Worm (Caenorhabditis elegans): ENCODE results near the gene F26G1.2.

Gene F26G1.2

ce11 chrII:4762574-4763285 lies at the start of gene F26G1.2:
F26G1.2 (plus strand) TSS chrII:4763081.
- TF ChIP-seq ceh-90 (tag; optimal IDR thresholded peaks at IDR 0.05) (no peak), nhr-12 (tag; optimal IDR thresholded peaks at IDR 0.05) (no peak), unc-62 (GFP tag; optimal IDR thresholded peaks at IDR 0.05) (no peak), nhr-47 (tag; optimal IDR thresholded peaks at IDR 0.05) (no peak), jun-1 (tag; optimal IDR thresholded peaks at IDR 0.05) (no peak), fkh-4 (tag; optimal IDR thresholded peaks at IDR 0.05; ENCODE audit: borderline replicate concordance) (no peak), ceh-8 (GFP tag; optimal IDR thresholded peaks at IDR 0.05) (no peak), swsn-7 (tag; optimal IDR thresholded peaks at IDR 0.05) (no peak), dsc-1 (tag; optimal IDR thresholded peaks at IDR 0.05) (no peak), lsy-2 (tag; optimal IDR thresholded peaks at IDR 0.05) (peak in 1 of 2 experiments; percentile 24), snu-23 (GFP tag; optimal IDR thresholded peaks at IDR 0.05) (peak; percentile 11), grh-1 (GFP tag; IDR thresholded peaks at IDR 0.05) (peak; percentile 25; the same call in 1 of the 2 replicates), F16B12.6 (tag; optimal IDR thresholded peaks at IDR 0.05) (no peak), nhr-237 (tag; optimal IDR thresholded peaks at IDR 0.05) (no peak), xbp-1 (tag; optimal IDR thresholded peaks at IDR 0.05) (peak; percentile 36), unc-98 (GFP tag; IDR thresholded peaks at IDR 0.05) (no peak), egl-27 (tag; optimal IDR thresholded peaks at IDR 0.05) (no peak), tlp-1 (tag; optimal IDR thresholded peaks at IDR 0.05) (no peak), mab-9 (GFP tag; IDR thresholded peaks at IDR 0.05) (no peak), mep-1 (tag; optimal IDR thresholded peaks at IDR 0.05) (no peak), mef-2 (tag; optimal IDR thresholded peaks at IDR 0.05) (no peak), fkh-8 (tag; optimal IDR thresholded peaks at IDR 0.05) (peak; percentile 32), elt-2 (tag; optimal IDR thresholded peaks at IDR 0.05) (no peak), ztf-4 (tag; optimal IDR thresholded peaks at IDR 0.05) (no peak), nhr-20 (tag; optimal IDR thresholded peaks at IDR 0.05) (peak; percentile 53), elt-3 (tag; optimal IDR thresholded peaks at IDR 0.05) (peak in 1 of 6 experiments; percentile 69), ztf-11 (tag; optimal IDR thresholded peaks at IDR 0.05) (no peak), ama-1 (optimal IDR thresholded peaks at IDR 0.05) (no peak), hlh-4 (tag; optimal IDR thresholded peaks at IDR 0.05) (no peak), nhr-11 (tag; optimal IDR thresholded peaks at IDR 0.05) (no peak), efl-1 (optimal IDR thresholded peaks at IDR 0.05) (no peak), efl-1 (GFP tag; optimal IDR thresholded peaks at IDR 0.05 in 1 of 2) (peak in 1 of 2 experiments; percentile 90), blmp-1 (tag; optimal IDR thresholded peaks at IDR 0.05) (peak; percentile 51), lin-35 (GFP tag; optimal IDR thresholded peaks at IDR 0.05) (peak in 1 of 2 experiments; percentile 32), lin-39 (tag; optimal IDR thresholded peaks at IDR 0.05) (no peak), nhr-90 (tag; optimal IDR thresholded peaks at IDR 0.05; ENCODE audit: poor library complexity) (no peak), ces-1 (GFP tag; optimal IDR thresholded peaks at IDR 0.05) (no peak), nhr-71 (tag; optimal IDR thresholded peaks at IDR 0.05) (peak; percentile 50), lir-3 (tag; optimal IDR thresholded peaks at IDR 0.05; ENCODE audit: poor library complexity) (no peak), lin-13 (GFP tag; optimal IDR thresholded peaks at IDR 0.05) (no peak), ceh-82 (tag; optimal IDR thresholded peaks at IDR 0.05) (no peak), nhr-85 (tag) (peak; percentile 84), C04F5.9 (tag; optimal IDR thresholded peaks at IDR 0.05) (no peak), egl-13 (tag; optimal IDR thresholded peaks at IDR 0.05) (no peak), lin-14 (GFP tag; optimal IDR thresholded peaks at IDR 0.05) (peak; percentile 8), nhr-77 (tag; optimal IDR thresholded peaks at IDR 0.05) (no peak), sup-37 (GFP tag; optimal IDR thresholded peaks at IDR 0.05) (no peak), irx-1 (tag; optimal IDR thresholded peaks at IDR 0.05) (no peak), nhr-84 (tag; optimal IDR thresholded peaks at IDR 0.05) (no peak)

Data from whole organism, L1 larva.